Fruit fly (Drosophila melanogaster) whole organism, pupa: Measurements from ENCODE around the gene CG7294.

ENCODE experiments used
- CG10348 ChIP-seq: fragments of 200-800 bp; sonication (Bioruptor generic); IDR thresholded peaks from 2 replicates; pipeline ENCODE4 v1.3.6; 2022; ENCODE audit warnings: missing biosample characterization, missing genetic modification characterization
- CG12605 ChIP-seq: fragments of 200-800 bp; sonication (Bioruptor generic); IDR thresholded peaks from 2 replicates; pipeline ENCODE4 v1.3.6; 2022; ENCODE audit warnings: missing biosample characterization, missing genetic modification characterization
- CG32121 ChIP-seq: fragments of 200-800 bp; sonication (Bioruptor generic); IDR thresholded peaks from 2 replicates; pipeline ENCODE4 v1.3.6; 2022; ENCODE audit warnings: missing biosample characterization, missing genetic modification characterization
- CG8301 ChIP-seq: fragments of 200-800 bp; sonication (Bioruptor generic); optimal IDR thresholded peaks from 2 replicates; lab custom pipeline; 2018; ENCODE audit warnings: missing biosample characterization, mild to moderate bottlenecking, missing genetic modification characterization
- EcR ChIP-seq: fragments of 200-800 bp; sonication (Bioruptor generic); optimal IDR thresholded peaks from 3 replicates; lab custom pipeline; 2019; ENCODE audit warnings: missing biosample characterization, missing genetic modification characterization, mild to moderate bottlenecking, moderate library complexity, missing genetic modification reagents

DNA sequence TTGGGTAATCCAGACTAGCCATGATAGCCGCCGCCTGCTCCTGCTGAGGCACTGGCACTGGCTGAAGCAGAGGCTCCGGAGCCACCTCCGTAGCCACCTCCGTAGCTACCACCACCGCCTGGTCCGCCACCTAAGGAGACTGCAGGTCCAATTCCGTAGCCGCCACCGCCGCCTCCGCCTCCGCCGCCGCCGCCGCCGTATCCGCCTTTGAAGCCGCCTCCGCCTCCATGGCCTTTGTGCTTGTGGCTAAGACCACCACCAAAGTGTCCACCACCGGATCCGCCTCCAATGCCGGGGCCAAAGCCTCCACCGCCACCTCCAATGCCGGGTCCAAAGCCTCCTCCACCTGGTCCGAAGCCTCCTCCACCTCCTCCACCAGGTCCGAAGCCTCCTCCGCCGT lies 3.9 kb upstream of the CG7294 start:
- TF ChIP-seq EcR (GFP tag; lab: Kevin White, UChicago) (no peak), CG12605 (GFP tag; lab: Robert Waterston, UW) (no peak), CG32121 (GFP tag; lab: Robert Waterston, UW) (no peak), CG10348 (GFP tag; lab: Robert Waterston, UW) (no peak), CG8301 (tag; lab: Kevin White, UChicago) (no peak)
